Fruit fly (Drosophila melanogaster): ENCODE results near the gene CG4281.

DNA sequence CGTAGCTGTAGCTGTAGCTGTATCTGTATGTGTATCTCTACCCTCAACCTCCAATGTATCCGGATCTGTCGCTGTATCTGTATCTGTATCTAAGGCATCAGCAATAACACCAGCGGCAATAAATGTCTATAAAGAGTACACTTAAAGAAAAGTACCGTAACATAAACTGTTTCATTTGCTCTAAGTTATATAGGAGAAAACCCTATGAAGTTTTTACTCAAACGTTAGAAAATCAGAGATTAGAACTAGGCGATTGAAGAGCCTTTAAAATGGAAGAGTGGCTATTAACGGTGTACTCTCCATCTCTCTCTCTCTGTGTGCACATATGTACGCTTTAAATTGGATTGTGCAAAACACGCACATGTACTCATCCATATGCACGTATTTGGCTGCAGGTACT, 33.3 kb upstream of the CG4281 start:
- TF ChIP-seq cyc (GFP tag; optimal IDR thresholded peaks at IDR 0.05) (no peak), CG6792 (GFP tag; optimal IDR thresholded peaks at IDR 0.05) (no peak), Hr4 (GFP tag; optimal IDR thresholded peaks at IDR 0.05) (peak; percentile 40), CG8632 (GFP tag; optimal IDR thresholded peaks at IDR 0.05) (no peak), Blimp-1 (GFP tag; optimal IDR thresholded peaks at IDR 0.05) (no peak), vri (GFP tag; optimal IDR thresholded peaks at IDR 0.05) (no peak), CG10631 (GFP tag; optimal IDR thresholded peaks at IDR 0.05) (no peak), Eip78C (GFP tag) (peak; percentile 71)
